Worm (Caenorhabditis elegans) whole organism, mixed stage, embryonic: ENCODE results near the gene C25B8.8.

ENCODE experiments used
- blmp-1 ChIP-seq: fragments of 150-350 bp; optimal IDR thresholded peaks from 2 replicates; lab custom pipeline; 2014; ENCODE audit warnings: missing biosample characterization, missing genetic modification characterization
- ces-1 ChIP-seq: fragments of 150-350 bp; optimal IDR thresholded peaks from 2 replicates; lab custom pipeline; 2014; ENCODE audit warnings: missing biosample characterization, missing genetic modification reagents, missing genetic modification characterization
- drap-1 ChIP-seq: fragments of 200-800 bp; sonication (Bioruptor generic); optimal IDR thresholded peaks from 3 replicates; lab custom pipeline; 2018; ENCODE audit warnings: mild to moderate bottlenecking, missing genetic modification characterization, missing compliant biosample characterization
- ham-2 ChIP-seq: fragments of 200-800 bp; sonication (Bioruptor generic); optimal IDR thresholded peaks from 2 replicates; lab custom pipeline; 2018; ENCODE audit warnings: mild to moderate bottlenecking, missing genetic modification characterization, missing compliant biosample characterization
- lin-13 ChIP-seq: fragments of 150-350 bp; optimal IDR thresholded peaks from 2 replicates; lab custom pipeline; 2014; ENCODE audit warnings: missing biosample characterization, missing genetic modification characterization
- lin-32 ChIP-seq: fragments of 200-800 bp; sonication (Bioruptor generic); optimal IDR thresholded peaks from 2 replicates; lab custom pipeline; 2018; ENCODE audit warnings: mild to moderate bottlenecking, missing genetic modification characterization, missing compliant biosample characterization
- nhr-237 ChIP-seq: fragments of 150-350 bp; optimal IDR thresholded peaks from 2 replicates; lab custom pipeline; 2014; ENCODE audit warnings: missing biosample characterization, missing genetic modification characterization
- nhr-76 ChIP-seq: sonication (generic microtip); optimal IDR thresholded peaks from 2 replicates; lab custom pipeline; 2017; ENCODE audit warnings: missing biosample characterization, missing genetic modification characterization
- pha-4 ChIP-seq: fragments of 150-350 bp; optimal IDR thresholded peaks from 2 replicates; lab custom pipeline; 2018; ENCODE audit warnings: missing biosample characterization, missing genetic modification reagents, missing genetic modification characterization
- snpc-4 ChIP-seq: fragments of 150-350 bp; optimal IDR thresholded peaks from 2 replicates; lab custom pipeline; 2014; ENCODE audit warnings: missing biosample characterization, missing genetic modification characterization
- sptf-1 ChIP-seq: sonication (generic microtip); optimal IDR thresholded peaks from 2 replicates; lab custom pipeline; 2017; ENCODE audit warnings: mild to moderate bottlenecking, missing genetic modification characterization, moderate library complexity, missing compliant biosample characterization
- unc-120 ChIP-seq: sonication (generic microtip); optimal IDR thresholded peaks from 2 replicates; lab custom pipeline; 2017; ENCODE audit warnings: missing genetic modification characterization, missing compliant biosample characterization; ENCODE audit not compliant: poor library complexity, severe bottlenecking
- zip-8 ChIP-seq: fragments of 150-350 bp; optimal IDR thresholded peaks from 2 replicates; lab custom pipeline; 2014; ENCODE audit warnings: missing biosample characterization, missing genetic modification characterization

DNA sequence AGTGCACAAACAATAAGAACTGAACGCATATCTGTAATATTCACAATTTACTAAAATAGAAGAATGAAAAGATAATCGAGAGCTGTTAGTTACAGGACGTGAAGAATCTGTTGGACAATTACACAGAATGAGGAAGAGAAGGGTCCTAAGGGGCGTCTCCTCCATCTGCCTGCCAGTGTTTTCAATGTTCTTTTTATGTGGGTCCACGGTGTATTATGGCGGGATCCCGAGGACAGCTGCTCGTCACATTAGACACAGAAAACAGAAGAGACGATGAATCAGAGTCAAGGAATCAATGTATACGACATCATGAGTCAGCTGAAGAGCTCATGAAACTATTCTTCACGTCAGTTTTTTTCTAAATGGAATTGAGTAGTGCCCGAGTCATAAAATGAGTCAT is 12.7 kb upstream of the C25B8.8 start, which contains the start of gene ttr-6:
- TF ChIP-seq unc-120 (tag; lab: Kevin White, UChicago) (peak; percentile 68), ces-1 (GFP tag; lab: Kevin White, UChicago) (no peak), ham-2 (GFP tag; lab: Kevin White, UChicago) (no peak), lin-13 (tag; lab: Kevin White, UChicago) (no peak), nhr-76 (tag; lab: Kevin White, UChicago) (no peak), nhr-237 (tag; lab: Kevin White, UChicago) (no peak), blmp-1 (no peak), pha-4 (tag; lab: Kevin White, UChicago) (no peak), sptf-1 (tag; lab: Kevin White, UChicago) (no peak), drap-1 (no peak), zip-8 (tag; lab: Kevin White, UChicago) (no peak), snpc-4 (tag; lab: Kevin White, UChicago) (no peak), lin-32 (GFP tag; lab: Kevin White, UChicago) (no peak)
